Fruit fly (Drosophila melanogaster) Kc167 (cell line): ENCODE results near the gene hth.

Experiments used
- Myc ChIP-seq: fragments of >200 bp; optimal IDR thresholded peaks from 2 replicates; lab custom pipeline; 2017; ENCODE audit warnings: missing external identifiers
- h ChIP-seq: fragments of >200 bp; optimal IDR thresholded peaks from 3 replicates; lab custom pipeline; 2018; ENCODE audit warnings: missing external identifiers

- TF ChIP-seq h (lab: Kevin White, UChicago) (no peak), Myc (lab: Kevin White, UChicago) (no peak)
Measured at dm6 chr3R:10599624-10600306, 39.6 kb downstream of the hth start.
